Worm (Caenorhabditis elegans): ENCODE data around the gene F52E1.2.
A peak's percentile ranks its signal among the peaks of the same experiment; 100 is the strongest.

The F52E1.2 gene

ce11 chrV:8415113-8415530 lies 4.7 kb downstream of the F52E1.2 start (continued):
- peak; percentile 45 for TF ChIP-seq fkh-3 (tag; optimal IDR thresholded peaks at IDR 0.05)
- peak; percentile 27 for TF ChIP-seq repo-1 (tag; optimal IDR thresholded peaks at IDR 0.05)
- TF ChIP-seq ztf-18 (tag; optimal IDR thresholded peaks at IDR 0.05), result peak; percentile 55
- TF ChIP-seq athp-1 (tag; optimal IDR thresholded peaks at IDR 0.05), result peak; percentile 68
- no peak for TF ChIP-seq Y67H2A.10 (GFP tag; conservative IDR thresholded peaks at IDR 0.05)
- TF ChIP-seq Y95B8A.8 (GFP tag; IDR thresholded peaks at IDR 0.05), result peak; percentile 87
- TF ChIP-seq F52B5.7 (tag; optimal IDR thresholded peaks at IDR 0.05), result peak; percentile 80
- peak; percentile 88 for TF ChIP-seq attf-6 (GFP tag; IDR thresholded peaks at IDR 0.05)
- TF ChIP-seq lsy-27 (tag; optimal IDR thresholded peaks at IDR 0.05; ENCODE audit: borderline replicate concordance, insufficient read depth), result no peak
- TF ChIP-seq die-1 (tag; optimal IDR thresholded peaks at IDR 0.05), result no peak
- peak; percentile 47 for TF ChIP-seq tbp1 (GFP tag; optimal IDR thresholded peaks at IDR 0.05)
- no peak for TF ChIP-seq Y53F4B.3 (GFP tag; IDR thresholded peaks at IDR 0.05)
- peak; percentile 56 for TF ChIP-seq hmg-1.2 (GFP tag; IDR thresholded peaks at IDR 0.05)
- peak; percentile 87 for TF ChIP-seq ekl-4 (GFP tag; IDR thresholded peaks at IDR 0.05)
- no peak for TF ChIP-seq snpc-3.4 (tag; optimal IDR thresholded peaks at IDR 0.05)
- no peak for TF ChIP-seq F57A8.1 (GFP tag; optimal IDR thresholded peaks at IDR 0.05)
- TF ChIP-seq sea-2 (GFP tag; IDR thresholded peaks at IDR 0.05), result no peak
- TF ChIP-seq F49E8.2 (tag; optimal IDR thresholded peaks at IDR 0.05; ENCODE audit: insufficient read depth), result peak; percentile 77
- TF ChIP-seq T26A5.8 (tag; optimal IDR thresholded peaks at IDR 0.05), result no peak
- TF ChIP-seq lin-35 (GFP tag; optimal IDR thresholded peaks at IDR 0.05), result peak in 1 of 3 experiments; percentile 9
- 0 out of 2 replicates have a peak, but pooled peaks have one; percentile 20 for TF ChIP-seq cebp-2 (GFP tag; IDR thresholded peaks at IDR 0.05)
- TF ChIP-seq K12H6.12 (tag; optimal IDR thresholded peaks at IDR 0.05), result no peak
- TF ChIP-seq F37B4.10 (GFP tag; IDR thresholded peaks at IDR 0.05), result no peak
- no peak for TF ChIP-seq ztf-3 (GFP tag; optimal IDR thresholded peaks at IDR 0.05)
- no peak for TF ChIP-seq ztf-22 (GFP tag; optimal IDR thresholded peaks at IDR 0.05)
- peak; percentile 66 for TF ChIP-seq ceh-79 (tag; optimal IDR thresholded peaks at IDR 0.05)
- TF ChIP-seq egl-18 (GFP tag; IDR thresholded peaks at IDR 0.05), result no peak
- TF ChIP-seq sdz-38 (tag; optimal IDR thresholded peaks at IDR 0.05), result no peak
- TF ChIP-seq Y53G8AR.9 (GFP tag; conservative IDR thresholded peaks at IDR 0.05), result peak; percentile 88
- no peak for TF ChIP-seq nfya-1 (tag; optimal IDR thresholded peaks at IDR 0.05; ENCODE audit: borderline replicate concordance, insufficient read depth)
- no peak for TF ChIP-seq F57C9.4 (tag; optimal IDR thresholded peaks at IDR 0.05)
- TF ChIP-seq unc-130 (GFP tag; optimal IDR thresholded peaks at IDR 0.05), result peak; percentile 23
- no peak for TF ChIP-seq nhr-120 (GFP tag; IDR thresholded peaks at IDR 0.05)
- no peak for TF ChIP-seq rpc-1 (optimal IDR thresholded peaks at IDR 0.05)
- TF ChIP-seq rpc-1 (tag; optimal IDR thresholded peaks at IDR 0.05), result no peak
- TF ChIP-seq pbrm-1 (GFP tag; IDR thresholded peaks at IDR 0.05), result peak; percentile 38
- TF ChIP-seq ztf-28 (GFP tag; IDR thresholded peaks at IDR 0.05), result 0 out of 2 replicates have a peak, but pooled peaks have one; percentile 58
- peak; percentile 56 for TF ChIP-seq ceh-100 (GFP tag; IDR thresholded peaks at IDR 0.05)
- TF ChIP-seq lin-54 (GFP tag; optimal IDR thresholded peaks at IDR 0.05), result peak; percentile 72
- peak; percentile 74 for TF ChIP-seq lin-26 (GFP tag; IDR thresholded peaks at IDR 0.05)
- TF ChIP-seq F55B11.4 (tag; optimal IDR thresholded peaks at IDR 0.05; ENCODE audit: borderline replicate concordance, insufficient read depth), result no peak
- TF ChIP-seq mes-4 (tag; optimal IDR thresholded peaks at IDR 0.05), result no peak
- peak; percentile 54 for TF ChIP-seq F10E7.11 (tag; optimal IDR thresholded peaks at IDR 0.05)
- TF ChIP-seq K11D2.4 (GFP tag; IDR thresholded peaks at IDR 0.05), result no peak
- no peak for TF ChIP-seq cebp-1 (GFP tag; IDR thresholded peaks at IDR 0.05)
- peak; percentile 68 for TF ChIP-seq cebp-1 (tag; optimal IDR thresholded peaks at IDR 0.05)
- TF ChIP-seq lsl-1 (GFP tag; optimal IDR thresholded peaks at IDR 0.05), result peak; percentile 71
- peak; percentile 86 for TF ChIP-seq madf-6 (GFP tag; IDR thresholded peaks at IDR 0.05)
- no peak for TF ChIP-seq T07F8.4 (tag; optimal IDR thresholded peaks at IDR 0.05)
